Worm (Caenorhabditis elegans) whole organism, L2 larva: ENCODE data around the gene F14D7.14.

Source experiments
- C34F6.9 ChIP-seq: fragments of 150-350 bp; optimal IDR thresholded peaks from 2 replicates; lab custom pipeline; 2014; ENCODE audit warnings: missing biosample characterization, missing genetic modification characterization
- F13H6.1 ChIP-seq: sonication (generic microtip); optimal IDR thresholded peaks from 2 replicates; lab custom pipeline; 2016; ENCODE audit warnings: missing genetic modification characterization, missing compliant biosample characterization
- R02D3.7 ChIP-seq: fragments of 150-350 bp; optimal IDR thresholded peaks from 2 replicates; lab custom pipeline; 2014; ENCODE audit warnings: missing biosample characterization, missing genetic modification characterization
- Y55F3AM.14 ChIP-seq: fragments of 200-800 bp; sonication (Bioruptor generic); optimal IDR thresholded peaks from 2 replicates; lab custom pipeline; 2018; ENCODE audit warnings: mild to moderate bottlenecking, missing genetic modification characterization, missing compliant biosample characterization
- ZK546.5 ChIP-seq: sonication (generic microtip); optimal IDR thresholded peaks from 2 replicates; lab custom pipeline; 2017; ENCODE audit warnings: missing biosample characterization, missing genetic modification characterization
- alr-1 ChIP-seq: fragments of 150-350 bp; optimal IDR thresholded peaks from 2 replicates; lab custom pipeline; 2014; ENCODE audit warnings: missing biosample characterization, missing genetic modification characterization
- aly-2 ChIP-seq: fragments of 150-350 bp; optimal IDR thresholded peaks from 2 replicates; lab custom pipeline; 2014; ENCODE audit warnings: missing biosample characterization, missing genetic modification characterization
- blmp-1 ChIP-seq: sonication (generic microtip); optimal IDR thresholded peaks from 2 replicates; lab custom pipeline; 2017; ENCODE audit warnings: missing genetic modification characterization, mild to moderate bottlenecking, missing compliant biosample characterization, antibody characterized with exemption, moderate library complexity; ENCODE audit not compliant: insufficient read depth
- ceh-16 ChIP-seq: fragments of 150-350 bp; optimal IDR thresholded peaks from 2 replicates; lab custom pipeline; 2014; ENCODE audit warnings: missing biosample characterization, missing genetic modification characterization
- ceh-82 ChIP-seq: fragments of 150-350 bp; optimal IDR thresholded peaks from 2 replicates; lab custom pipeline; 2014; ENCODE audit warnings: missing biosample characterization, missing genetic modification characterization
- crh-2 ChIP-seq: sonication (generic microtip); optimal IDR thresholded peaks from 2 replicates; lab custom pipeline; 2017; ENCODE audit warnings: missing biosample characterization, missing genetic modification characterization
- dmd-4 ChIP-seq: sonication (generic microtip); optimal IDR thresholded peaks from 2 replicates; lab custom pipeline; 2017; ENCODE audit warnings: missing biosample characterization, missing genetic modification characterization
- egl-27 ChIP-seq: sonication (generic microtip); optimal IDR thresholded peaks from 3 replicates; lab custom pipeline; 2017; ENCODE audit warnings: missing biosample characterization, missing genetic modification reagents, missing genetic modification characterization
- elt-1 ChIP-seq: fragments of 150-350 bp; optimal IDR thresholded peaks from 2 replicates; lab custom pipeline; 2014; ENCODE audit warnings: missing biosample characterization, missing genetic modification characterization
- elt-3 ChIP-seq: sonication (generic microtip); optimal IDR thresholded peaks from 2 replicates; lab custom pipeline; 2017; ENCODE audit warnings: missing biosample characterization, missing genetic modification characterization
- lin-11 ChIP-seq: fragments of 150-350 bp; sonication (generic microtip); optimal IDR thresholded peaks from 2 replicates; lab custom pipeline; 2014; ENCODE audit warnings: missing biosample characterization, missing genetic modification characterization, inconsistent platforms, mixed read lengths
- lin-13 ChIP-seq: fragments of 150-350 bp; optimal IDR thresholded peaks from 2 replicates; lab custom pipeline; 2014; ENCODE audit warnings: missing biosample characterization, missing genetic modification reagents, missing genetic modification characterization
- mab-5 ChIP-seq: fragments of 150-350 bp; optimal IDR thresholded peaks from 2 replicates; lab custom pipeline; 2014; ENCODE audit warnings: missing biosample characterization, missing genetic modification characterization
- mbf-1 ChIP-seq: sonication (generic microtip); optimal IDR thresholded peaks from 2 replicates; lab custom pipeline; 2017; ENCODE audit warnings: missing biosample characterization, missing genetic modification characterization
- nhr-11 ChIP-seq: fragments of 150-350 bp; optimal IDR thresholded peaks from 2 replicates; lab custom pipeline; 2014; ENCODE audit warnings: missing biosample characterization, missing genetic modification characterization
- nhr-12 ChIP-seq: fragments of 150-350 bp; optimal IDR thresholded peaks from 2 replicates; lab custom pipeline; 2014; ENCODE audit warnings: missing biosample characterization, missing genetic modification characterization
- nhr-129 ChIP-seq: fragments of 150-350 bp; optimal IDR thresholded peaks from 2 replicates; lab custom pipeline; 2014; ENCODE audit warnings: missing biosample characterization, missing genetic modification characterization
- nhr-21 ChIP-seq: fragments of 150-350 bp; optimal IDR thresholded peaks from 2 replicates; lab custom pipeline; 2014; ENCODE audit warnings: missing biosample characterization, missing genetic modification characterization
- nhr-23 ChIP-seq: fragments of 150-350 bp; optimal IDR thresholded peaks from 2 replicates; lab custom pipeline; 2014; ENCODE audit warnings: missing biosample characterization, missing genetic modification reagents, missing genetic modification characterization
- nhr-25 ChIP-seq: fragments of 150-350 bp; sonication (generic microtip); optimal IDR thresholded peaks from 3 replicates; lab custom pipeline; 2014; ENCODE audit warnings: missing biosample characterization, missing genetic modification characterization
- nhr-6 ChIP-seq: fragments of 150-350 bp; optimal IDR thresholded peaks from 2 replicates; lab custom pipeline; 2014; ENCODE audit warnings: missing biosample characterization, missing genetic modification characterization
- nhr-77 ChIP-seq: fragments of 150-350 bp; optimal IDR thresholded peaks from 2 replicates; lab custom pipeline; 2014; ENCODE audit warnings: missing biosample characterization, missing genetic modification characterization
- peb-1 ChIP-seq: fragments of 150-350 bp; optimal IDR thresholded peaks from 2 replicates; lab custom pipeline; 2014; ENCODE audit warnings: missing biosample characterization, missing genetic modification characterization
- skn-1 ChIP-seq: sonication (generic microtip); optimal IDR thresholded peaks from 2 replicates; lab custom pipeline; 2017; ENCODE audit warnings: missing biosample characterization, missing genetic modification characterization
- sma-3 ChIP-seq: sonication (generic microtip); optimal IDR thresholded peaks from 2 replicates; lab custom pipeline; 2016; ENCODE audit warnings: missing genetic modification reagents, missing genetic modification characterization, missing compliant biosample characterization
- snpc-4 ChIP-seq: fragments of 150-350 bp; optimal IDR thresholded peaks from 2 replicates; lab custom pipeline; 2014; ENCODE audit warnings: missing biosample characterization, missing genetic modification characterization
- unc-55 ChIP-seq: fragments of 150-350 bp; sonication (generic microtip); optimal IDR thresholded peaks from 3 replicates; lab custom pipeline; 2014; ENCODE audit warnings: missing biosample characterization, missing genetic modification reagents, missing genetic modification characterization
- zag-1 ChIP-seq: fragments of 150-350 bp; optimal IDR thresholded peaks from 2 replicates; lab custom pipeline; 2014; ENCODE audit warnings: missing biosample characterization, missing genetic modification characterization
- ztf-1 ChIP-seq: fragments of 200-800 bp; sonication (Bioruptor generic); conservative IDR thresholded peaks from 2 replicates; pipeline ENCODE4 v1.3.6; 2022; ENCODE audit warnings: missing genetic modification characterization, missing compliant biosample characterization
- ztf-11 ChIP-seq: sonication (generic microtip); optimal IDR thresholded peaks from 2 replicates; lab custom pipeline; 2017; ENCODE audit warnings: missing biosample characterization, missing genetic modification characterization
- ztf-4 ChIP-seq: fragments of 150-350 bp; optimal IDR thresholded peaks from 2 replicates; lab custom pipeline; 2014; ENCODE audit warnings: missing biosample characterization, missing genetic modification characterization

F14D7.14 gene

ce11 chrV:14293667-14294194, 16.0 kb upstream of the F14D7.14 start, which contains the start of gene F14D7.2:
TSS of gene F14D7.2 (minus strand) at chrV:14293717.
- TF ChIP-seq zag-1 (no peak), nhr-25 (tag; lab: Kevin White, UChicago) (no peak), ztf-1 (no peak), ZK546.5 (tag; lab: Kevin White, UChicago) (no peak), egl-27 (tag; lab: Kevin White, UChicago) (no peak), crh-2 (no peak), dmd-4 (no peak), nhr-77 (tag; lab: Kevin White, UChicago) (no peak), elt-1 (tag; lab: Kevin White, UChicago) (no peak), Y55F3AM.14 (GFP tag; lab: Kevin White, UChicago) (no peak)
- TF ChIP-seq, all 48 proteins: peak for 0

- no peak for TF ChIP-seq nhr-12 (tag; lab: Kevin White, UChicago)
- no peak for TF ChIP-seq ztf-4
- no peak for TF ChIP-seq mab-5 (tag; lab: Kevin White, UChicago)
- TF ChIP-seq C34F6.9 (tag; lab: Kevin White, UChicago): no peak
- no peak for TF ChIP-seq snpc-4 (tag; lab: Kevin White, UChicago)
- no peak for TF ChIP-seq ztf-1
- no peak for TF ChIP-seq aly-2 (tag; lab: Kevin White, UChicago)
- no peak for TF ChIP-seq peb-1 (tag; lab: Kevin White, UChicago)
- TF ChIP-seq nhr-23 (tag; lab: Kevin White, UChicago): no peak
- no peak for TF ChIP-seq dmd-4
- TF ChIP-seq blmp-1 (tag; lab: Kevin White, UChicago): no peak
- TF ChIP-seq nhr-6: no peak
- no peak for TF ChIP-seq nhr-21
These were observed 15.3 kb upstream of the F14D7.14 start, which contains the start of gene F14D7.9 for ce11 chrV:14294396-14294795. TSS of gene F14D7.9 (plus strand) at chrV:14294696.

- no peak for TF ChIP-seq mbf-1 (tag; lab: Kevin White, UChicago)
- TF ChIP-seq nhr-129 (tag; lab: Kevin White, UChicago): no peak
- TF ChIP-seq ztf-11 (tag; lab: Kevin White, UChicago): no peak
- no peak for TF ChIP-seq F13H6.1 (tag; lab: Kevin White, UChicago)
- no peak for TF ChIP-seq skn-1
- TF ChIP-seq lin-11 (tag; lab: Kevin White, UChicago): no peak
- no peak for TF ChIP-seq peb-1 (tag; lab: Kevin White, UChicago)
- TF ChIP-seq sma-3 (GFP tag; lab: Kevin White, UChicago): no peak
- no peak for TF ChIP-seq ceh-82 (tag; lab: Kevin White, UChicago)
- no peak for TF ChIP-seq C34F6.9 (tag; lab: Kevin White, UChicago)
These were observed 13.2 kb upstream of the F14D7.14 start, which contains the start of gene F14D7.3 for ce11 chrV:14296499-14296898. TSS of gene F14D7.3 (plus strand) at chrV:14296799.

ce11 chrV:14299569-14300064, 10.1 kb upstream of the F14D7.14 start, which contains the start of the genes spig-3 and F14D7.12:
TSS of gene spig-3 (minus strand) at chrV:14299669.
TSS of gene F14D7.12 (plus strand) at chrV:14300014.
- no peak for TF ChIP-seq lin-13 (GFP tag; lab: Kevin White, UChicago)
- TF ChIP-seq ztf-4: no peak
- no peak for TF ChIP-seq elt-3 (tag; lab: Kevin White, UChicago)
- no peak for TF ChIP-seq unc-55 (GFP tag; lab: Kevin White, UChicago)
- TF ChIP-seq blmp-1 (tag; lab: Kevin White, UChicago): no peak
- no peak for TF ChIP-seq nhr-25 (tag; lab: Kevin White, UChicago)
- TF ChIP-seq alr-1 (tag; lab: Kevin White, UChicago): no peak
- no peak for TF ChIP-seq snpc-4 (tag; lab: Kevin White, UChicago)
- no peak for TF ChIP-seq nhr-11
- TF ChIP-seq aly-2 (tag; lab: Kevin White, UChicago): no peak
- no peak for TF ChIP-seq nhr-23 (tag; lab: Kevin White, UChicago)
- no peak for TF ChIP-seq R02D3.7
- TF ChIP-seq ztf-1: no peak
- no peak for TF ChIP-seq ceh-16 (tag; lab: Kevin White, UChicago)
